Worm (Caenorhabditis elegans) whole organism, L1 larva: ENCODE data around the gene T10C6.15.
A peak's percentile ranks its signal among the peaks of the same experiment; 100 is the strongest.

ENCODE experiments used
- C16A3.4 ChIP-seq: fragments of 150-350 bp; optimal IDR thresholded peaks from 2 replicates; lab custom pipeline; 2014; ENCODE audit warnings: missing biosample characterization, missing genetic modification characterization
- C34B4.2 ChIP-seq: sonication (generic microtip); optimal IDR thresholded peaks from 2 replicates; lab custom pipeline; 2017; ENCODE audit warnings: mild to moderate bottlenecking, missing genetic modification characterization, missing compliant biosample characterization
- Y116A8C.19 ChIP-seq: sonication (generic microtip); optimal IDR thresholded peaks from 2 replicates; lab custom pipeline; 2016; ENCODE audit warnings: missing compliant biosample characterization, missing genetic modification characterization, borderline replicate concordance
- aha-1 ChIP-seq: fragments of 150-350 bp; optimal IDR thresholded peaks from 2 replicates; lab custom pipeline; 2014; ENCODE audit warnings: missing biosample characterization, missing genetic modification characterization
- aly-2 ChIP-seq: fragments of 150-350 bp; optimal IDR thresholded peaks from 2 replicates; lab custom pipeline; 2014; ENCODE audit warnings: missing biosample characterization, missing genetic modification characterization
- ama-1 ChIP-seq: fragments of 150-350 bp; optimal IDR thresholded peaks from 2 replicates; lab custom pipeline; 2014
- blmp-1 ChIP-seq: fragments of 150-350 bp; optimal IDR thresholded peaks from 2 replicates; lab custom pipeline; 2014; ENCODE audit warnings: missing biosample characterization, missing genetic modification characterization
- ceh-8 ChIP-seq: fragments of 200-800 bp; sonication (Bioruptor generic); optimal IDR thresholded peaks from 2 replicates; lab custom pipeline; 2018; ENCODE audit warnings: mild to moderate bottlenecking, missing genetic modification characterization, moderate library complexity, missing compliant biosample characterization
- ceh-82 ChIP-seq, 3 experiments: fragments of 150-350 bp in 1 of 3; sonication (generic microtip) in 2 of 3; optimal IDR thresholded peaks; 2 replicates each; lab custom pipeline; 2014 to 2017; ENCODE audit warnings: missing biosample characterization in 3 of 3, missing genetic modification characterization in 3 of 3
- ceh-90 ChIP-seq: sonication (generic microtip); optimal IDR thresholded peaks from 2 replicates; lab custom pipeline; 2016; ENCODE audit warnings: missing genetic modification characterization, missing compliant biosample characterization
- ces-1 ChIP-seq: fragments of 150-350 bp; optimal IDR thresholded peaks from 2 replicates; lab custom pipeline; 2014; ENCODE audit warnings: missing biosample characterization, missing genetic modification reagents, missing genetic modification characterization
- dsc-1 ChIP-seq: sonication (generic microtip); optimal IDR thresholded peaks from 2 replicates; lab custom pipeline; 2016; ENCODE audit warnings: mild to moderate bottlenecking, missing genetic modification characterization, missing compliant biosample characterization
- efl-1 ChIP-seq, 4 experiments: fragments of 150-350 bp; optimal IDR thresholded peaks in 3 of 4; peaks in 1 of 4; 1 replicate in 1 of 4; 2 replicates in 3 of 4; lab custom pipeline; 2014; ENCODE audit warnings: missing biosample characterization in 2 of 4, missing genetic modification characterization in 2 of 4, missing genetic modification reagents in 2 of 4
- efl-3 ChIP-seq: fragments of 200-800 bp; sonication (Bioruptor generic); optimal IDR thresholded peaks from 2 replicates; lab custom pipeline; 2018; ENCODE audit warnings: mild to moderate bottlenecking, missing genetic modification characterization, missing compliant biosample characterization
- egl-27 ChIP-seq, 2 experiments: fragments of 150-350 bp in 1 of 2; sonication (generic microtip); optimal IDR thresholded peaks; 3 replicates each; lab custom pipeline; 2017 to 2018; ENCODE audit warnings: missing biosample characterization in 2 of 2, missing genetic modification characterization in 2 of 2, missing genetic modification reagents in 2 of 2
- elt-3 ChIP-seq, 6 experiments: fragments of 150-350 bp in 1 of 6; sonication (generic microtip); optimal IDR thresholded peaks; 2 replicates each; lab custom pipeline; 2017 to 2018; ENCODE audit warnings: missing biosample characterization in 6 of 6, missing genetic modification characterization in 6 of 6, inconsistent platforms in 1 of 6
- ets-5 ChIP-seq: fragments of 200-800 bp; sonication (Bioruptor generic); IDR thresholded peaks from 2 replicates; pipeline ENCODE4 v1.3.6; 2022; ENCODE audit warnings: missing genetic modification characterization, missing compliant biosample characterization
- fkh-4 ChIP-seq: sonication (generic microtip); optimal IDR thresholded peaks from 2 replicates; lab custom pipeline; 2016; ENCODE audit warnings: missing compliant biosample characterization, missing genetic modification characterization, borderline replicate concordance
- grh-1 ChIP-seq: fragments of 200-800 bp; sonication (Bioruptor generic); IDR thresholded peaks from 2 replicates; pipeline ENCODE4 v1.3.6; 2022; ENCODE audit warnings: missing genetic modification reagents, missing genetic modification characterization, missing compliant biosample characterization
- hlh-17 ChIP-seq: fragments of 200-800 bp; sonication (Bioruptor generic); optimal IDR thresholded peaks from 2 replicates; lab custom pipeline; 2018; ENCODE audit warnings: missing genetic modification characterization, mild to moderate bottlenecking, missing compliant biosample characterization, moderate library complexity, borderline replicate concordance
- hpl-2 ChIP-seq: fragments of 150-350 bp; optimal IDR thresholded peaks from 2 replicates; lab custom pipeline; 2014; ENCODE audit warnings: missing biosample characterization, missing genetic modification reagents, missing genetic modification characterization
- lin-14 ChIP-seq: fragments of 200-800 bp; sonication (Bioruptor generic); optimal IDR thresholded peaks from 2 replicates; lab custom pipeline; 2018; ENCODE audit warnings: mild to moderate bottlenecking, missing genetic modification characterization, moderate library complexity, missing compliant biosample characterization
- lin-15B ChIP-seq: fragments of 150-350 bp; sonication (generic microtip); optimal IDR thresholded peaks from 3 replicates; lab custom pipeline; 2014; ENCODE audit warnings: missing biosample characterization, missing genetic modification characterization
- lin-35 ChIP-seq, 2 experiments: fragments of 150-350 bp; optimal IDR thresholded peaks; 2 replicates each; lab custom pipeline; 2014; ENCODE audit warnings: missing biosample characterization in 2 of 2, missing genetic modification characterization in 2 of 2, missing genetic modification reagents in 2 of 2
- lir-3 ChIP-seq: sonication (generic microtip); optimal IDR thresholded peaks from 2 replicates; lab custom pipeline; 2016; ENCODE audit warnings: mild to moderate bottlenecking, missing genetic modification characterization, moderate library complexity, missing compliant biosample characterization; ENCODE audit not compliant: poor library complexity
- mef-2 ChIP-seq: fragments of 150-350 bp; optimal IDR thresholded peaks from 2 replicates; lab custom pipeline; 2014; ENCODE audit warnings: missing biosample characterization, missing genetic modification characterization
- nhr-11 ChIP-seq: fragments of 150-350 bp; optimal IDR thresholded peaks from 2 replicates; lab custom pipeline; 2014; ENCODE audit warnings: missing biosample characterization, missing genetic modification characterization
- nhr-12 ChIP-seq: sonication (generic microtip); optimal IDR thresholded peaks from 2 replicates; lab custom pipeline; 2017; ENCODE audit warnings: missing biosample characterization, missing genetic modification characterization
- nhr-19 ChIP-seq: fragments of 200-800 bp; sonication (Bioruptor generic); conservative IDR thresholded peaks from 2 replicates; pipeline ENCODE4 v1.3.6; 2022; ENCODE audit warnings: missing genetic modification characterization, missing compliant biosample characterization
- nhr-20 ChIP-seq: sonication (generic microtip); optimal IDR thresholded peaks from 2 replicates; lab custom pipeline; 2016; ENCODE audit warnings: mild to moderate bottlenecking, missing genetic modification characterization, missing compliant biosample characterization
- nhr-237 ChIP-seq: fragments of 150-350 bp; optimal IDR thresholded peaks from 2 replicates; lab custom pipeline; 2014; ENCODE audit warnings: missing biosample characterization, missing genetic modification characterization
- nhr-28 ChIP-seq: fragments of 150-350 bp; optimal IDR thresholded peaks from 2 replicates; lab custom pipeline; 2014; ENCODE audit warnings: missing biosample characterization, missing genetic modification characterization
- nhr-71 ChIP-seq: sonication (generic microtip); optimal IDR thresholded peaks from 2 replicates; lab custom pipeline; 2016; ENCODE audit warnings: mild to moderate bottlenecking, missing genetic modification characterization, moderate library complexity, missing compliant biosample characterization
- nhr-85 ChIP-seq: sonication (generic microtip); peaks from one replicate; lab custom pipeline; 2016; ENCODE audit warnings: missing genetic modification characterization, inconsistent platforms, missing compliant biosample characterization
- nhr-90 ChIP-seq: sonication (generic microtip); optimal IDR thresholded peaks from 2 replicates; lab custom pipeline; 2016; ENCODE audit warnings: mild to moderate bottlenecking, missing genetic modification characterization, missing compliant biosample characterization; ENCODE audit not compliant: poor library complexity
- pag-3 ChIP-seq: sonication (generic microtip); optimal IDR thresholded peaks from 2 replicates; lab custom pipeline; 2017; ENCODE audit warnings: missing genetic modification characterization, mild to moderate bottlenecking, missing compliant biosample characterization, antibody characterized with exemption, borderline replicate concordance; ENCODE audit not compliant: insufficient read depth
- pax-3 ChIP-seq: fragments of 200-800 bp; sonication (Bioruptor generic); optimal IDR thresholded peaks from 2 replicates; lab custom pipeline; 2018; ENCODE audit warnings: mild to moderate bottlenecking, missing genetic modification characterization, moderate library complexity, missing compliant biosample characterization
- pqm-1 ChIP-seq: sonication (generic microtip); optimal IDR thresholded peaks from 3 replicates; lab custom pipeline; 2017; ENCODE audit warnings: missing biosample characterization, missing genetic modification characterization
- rnt-1 ChIP-seq: sonication (generic microtip); optimal IDR thresholded peaks from 2 replicates; lab custom pipeline; 2016; ENCODE audit warnings: mild to moderate bottlenecking, missing genetic modification characterization, moderate library complexity, missing compliant biosample characterization
- snpc-4 ChIP-seq: fragments of 150-350 bp; optimal IDR thresholded peaks from 2 replicates; lab custom pipeline; 2014; ENCODE audit warnings: missing biosample characterization, missing genetic modification characterization
- snu-23 ChIP-seq: sonication (generic microtip); optimal IDR thresholded peaks from 2 replicates; lab custom pipeline; 2016; ENCODE audit warnings: missing genetic modification characterization, missing compliant biosample characterization
- sptf-1 ChIP-seq: fragments of 150-350 bp; optimal IDR thresholded peaks from 2 replicates; lab custom pipeline; 2014; ENCODE audit warnings: missing biosample characterization, missing genetic modification characterization
- sup-37 ChIP-seq: fragments of 200-800 bp; sonication (Bioruptor generic); optimal IDR thresholded peaks from 2 replicates; lab custom pipeline; 2018; ENCODE audit warnings: mild to moderate bottlenecking, missing genetic modification characterization, missing compliant biosample characterization
- tbx-2 ChIP-seq: sonication (generic microtip); optimal IDR thresholded peaks from 2 replicates; lab custom pipeline; 2016; ENCODE audit warnings: missing genetic modification characterization, missing compliant biosample characterization
- unc-130 ChIP-seq: fragments of 150-350 bp; optimal IDR thresholded peaks from 2 replicates; lab custom pipeline; 2017; ENCODE audit warnings: missing biosample characterization, missing genetic modification characterization, inconsistent platforms
- unc-30 ChIP-seq: sonication (generic microtip); optimal IDR thresholded peaks from 2 replicates; lab custom pipeline; 2017; ENCODE audit warnings: missing biosample characterization, missing genetic modification characterization
- unc-62 ChIP-seq: fragments of 150-350 bp; optimal IDR thresholded peaks from 2 replicates; lab custom pipeline; 2014; ENCODE audit warnings: missing biosample characterization, missing genetic modification reagents, missing genetic modification characterization
- unc-98 ChIP-seq: fragments of 200-800 bp; sonication (Bioruptor generic); IDR thresholded peaks from 2 replicates; pipeline ENCODE4 v1.3.6; 2022; ENCODE audit warnings: missing genetic modification characterization, missing compliant biosample characterization
- vab-15 ChIP-seq: sonication (generic microtip); optimal IDR thresholded peaks from 2 replicates; lab custom pipeline; 2017; ENCODE audit warnings: missing genotype, mild to moderate bottlenecking, missing genetic modification characterization, missing compliant biosample characterization
- xbp-1 ChIP-seq: sonication (generic microtip); optimal IDR thresholded peaks from 2 replicates; lab custom pipeline; 2016; ENCODE audit warnings: missing genetic modification characterization, missing compliant biosample characterization
- zip-4 ChIP-seq: fragments of 200-800 bp; sonication (Bioruptor generic); optimal IDR thresholded peaks from 2 replicates; lab custom pipeline; 2018; ENCODE audit warnings: mild to moderate bottlenecking, missing genetic modification characterization, moderate library complexity, missing compliant biosample characterization
- ztf-11 ChIP-seq, 2 experiments: sonication (generic microtip); optimal IDR thresholded peaks; 2 replicates each; lab custom pipeline; 2016 to 2017; ENCODE audit warnings: missing genetic modification characterization in 2 of 2, missing biosample characterization in 1 of 2, missing compliant biosample characterization in 1 of 2
- ztf-4 ChIP-seq: fragments of 150-350 bp; optimal IDR thresholded peaks from 2 replicates; lab custom pipeline; 2014; ENCODE audit warnings: missing biosample characterization, missing genetic modification characterization

The T10C6.15 gene

ce11 chrV:16045837-16046236 lies at the start of gene T10C6.15:
TSS of gene T10C6.15 (minus strand) at chrV:16045940.
- no peak for TF ChIP-seq aha-1 (tag; lab: Kevin White, UChicago)
- TF ChIP-seq sptf-1 (tag; lab: Kevin White, UChicago), result no peak
- TF ChIP-seq ama-1 (lab: Kevin White, UChicago), result no peak
- TF ChIP-seq fkh-4 (tag; lab: Kevin White, UChicago), result no peak
- TF ChIP-seq tbx-2 (tag; lab: Kevin White, UChicago), result no peak
- no peak for TF ChIP-seq nhr-11 (tag; lab: Kevin White, UChicago)
- TF ChIP-seq unc-30 (tag; lab: Kevin White, UChicago), result no peak
- TF ChIP-seq nhr-28 (tag; lab: Kevin White, UChicago), result no peak
- TF ChIP-seq lir-3 (tag; lab: Kevin White, UChicago), result no peak
- no peak for TF ChIP-seq blmp-1 (tag; lab: Kevin White, UChicago)
- no peak for TF ChIP-seq nhr-12 (tag; lab: Kevin White, UChicago)
- TF ChIP-seq ets-5 (GFP tag; lab: Robert Waterston, UW), result no peak
- no peak for TF ChIP-seq ces-1 (GFP tag; lab: Kevin White, UChicago)
- TF ChIP-seq ztf-11 (tag; optimal IDR thresholded peaks at IDR 0.05; lab: Kevin White, UChicago), result no peak
- no peak for TF ChIP-seq pqm-1 (tag; lab: Kevin White, UChicago)
- no peak for TF ChIP-seq aly-2 (tag; lab: Kevin White, UChicago)
- TF ChIP-seq lin-15B (tag; lab: Kevin White, UChicago), result no peak
- no peak for TF ChIP-seq C16A3.4 (tag; lab: Kevin White, UChicago)
- TF ChIP-seq snpc-4 (tag; lab: Kevin White, UChicago), result no peak
- TF ChIP-seq efl-1 (optimal IDR thresholded peaks at IDR 0.05; lab: Kevin White, UChicago), result no peak
- peak in 1 of 2 experiments; percentile 87 for TF ChIP-seq efl-1 (GFP tag; optimal IDR thresholded peaks at IDR 0.05 in 1 of 2; lab: Kevin White, UChicago)
- no peak for TF ChIP-seq lin-14 (GFP tag; lab: Kevin White, UChicago)
- TF ChIP-seq nhr-237, result no peak
- TF ChIP-seq sup-37, result no peak
- TF ChIP-seq pax-3 (tag; lab: Kevin White, UChicago), result peak; percentile 49
- TF ChIP-seq lin-35 (GFP tag; optimal IDR thresholded peaks at IDR 0.05; lab: Kevin White, UChicago), result peak in 1 of 2 experiments; percentile 76
- peak; percentile 63 for TF ChIP-seq nhr-90
- no peak for TF ChIP-seq xbp-1 (tag; lab: Kevin White, UChicago)
- TF ChIP-seq ceh-82 (tag; optimal IDR thresholded peaks at IDR 0.05; lab: Kevin White, UChicago), result no peak
- TF ChIP-seq unc-130 (tag; lab: Kevin White, UChicago), result no peak
- TF ChIP-seq elt-3 (tag; optimal IDR thresholded peaks at IDR 0.05; lab: Kevin White, UChicago), result no peak
- peak; percentile 58 for TF ChIP-seq hpl-2 (GFP tag; lab: Kevin White, UChicago)
- no peak for TF ChIP-seq efl-3 (GFP tag; lab: Kevin White, UChicago)
- peak; percentile 32 for TF ChIP-seq nhr-19 (GFP tag; lab: Robert Waterston, UW)
- TF ChIP-seq ceh-90 (tag; lab: Kevin White, UChicago), result no peak
- TF ChIP-seq grh-1 (GFP tag; lab: Robert Waterston, UW), result no peak
- peak; percentile 68 for TF ChIP-seq nhr-71 (tag; lab: Kevin White, UChicago)
- no peak for TF ChIP-seq egl-27 (tag; optimal IDR thresholded peaks at IDR 0.05; lab: Kevin White, UChicago)
- TF ChIP-seq dsc-1 (tag; lab: Kevin White, UChicago), result no peak
- no peak for TF ChIP-seq hlh-17 (GFP tag; lab: Kevin White, UChicago)
- no peak for TF ChIP-seq zip-4 (GFP tag; lab: Kevin White, UChicago)
- TF ChIP-seq nhr-20, result peak; percentile 67
- peak; percentile 30 for TF ChIP-seq nhr-85 (tag; lab: Kevin White, UChicago)
- TF ChIP-seq rnt-1 (tag; lab: Kevin White, UChicago), result no peak
- no peak for TF ChIP-seq unc-98 (GFP tag; lab: Robert Waterston, UW)
- no peak for TF ChIP-seq C34B4.2
- no peak for TF ChIP-seq ztf-4 (tag; lab: Kevin White, UChicago)
- no peak for TF ChIP-seq pag-3 (tag; lab: Kevin White, UChicago)
- TF ChIP-seq unc-62, result no peak
- TF ChIP-seq mef-2, result no peak
- no peak for TF ChIP-seq vab-15
- no peak for TF ChIP-seq Y116A8C.19 (tag; lab: Kevin White, UChicago)
- TF ChIP-seq snu-23 (GFP tag; lab: Kevin White, UChicago), result no peak
- TF ChIP-seq ceh-8 (GFP tag; lab: Kevin White, UChicago), result no peak
